Fruit fly (Drosophila melanogaster) whole organism, prepupa: ENCODE data around the gene CG6013.

Experiments
- CG16779 ChIP-seq: fragments of 200-800 bp; sonication (Bioruptor generic); optimal IDR thresholded peaks from 3 replicates; lab custom pipeline; 2017; ENCODE audit warnings: missing biosample characterization, mild to moderate bottlenecking, missing genetic modification characterization
- CG6163 ChIP-seq: fragments of 200-800 bp; sonication (Bioruptor generic); IDR thresholded peaks from 3 replicates; pipeline ENCODE4 v1.3.6; 2022; ENCODE audit warnings: missing biosample characterization, missing genetic modification characterization
- CG6808 ChIP-seq: fragments of 200-800 bp; sonication (Bioruptor generic); optimal IDR thresholded peaks from 3 replicates; lab custom pipeline; 2017; ENCODE audit warnings: missing biosample characterization, missing genetic modification characterization, mild to moderate bottlenecking, moderate library complexity, missing genetic modification reagents
- Sox14 ChIP-seq: fragments of 200-800 bp; sonication (Bioruptor generic); optimal IDR thresholded peaks from 3 replicates; lab custom pipeline; 2016; ENCODE audit warnings: missing biosample characterization, missing genetic modification characterization

dm6 chr3R:18998370-18998769 is 32.9 kb upstream of the CG6013 start:
- TF ChIP-seq CG16779 (tag; lab: Kevin White, UChicago) (no peak), CG6163 (GFP tag; lab: Robert Waterston, UW) (peak; percentile 77), Sox14 (GFP tag; lab: Kevin White, UChicago) (peak; percentile 53), CG6808 (GFP tag; lab: Kevin White, UChicago) (peak; percentile 31)
